Worm (Caenorhabditis elegans) whole organism, late embryonic: Measurements from ENCODE around the gene kvs-1.

Experiments
- ceh-19 ChIP-seq: fragments of 200-800 bp; sonication (Bioruptor generic); optimal IDR thresholded peaks from 2 replicates; lab custom pipeline; 2018; ENCODE audit warnings: mild to moderate bottlenecking, missing genetic modification characterization, missing compliant biosample characterization
- ceh-30 ChIP-seq: fragments of 150-350 bp; optimal IDR thresholded peaks from 2 replicates; lab custom pipeline; 2014; ENCODE audit warnings: missing biosample characterization, missing genetic modification characterization
- elt-4 ChIP-seq: sonication (generic microtip); optimal IDR thresholded peaks from 2 replicates; lab custom pipeline; 2016; ENCODE audit warnings: missing genetic modification characterization, missing compliant biosample characterization
- fkh-10 ChIP-seq: fragments of 150-350 bp; optimal IDR thresholded peaks from 2 replicates; lab custom pipeline; 2014; ENCODE audit warnings: missing biosample characterization, missing genetic modification reagents, missing genetic modification characterization
- nhr-11 ChIP-seq: fragments of 150-350 bp; optimal IDR thresholded peaks from 2 replicates; lab custom pipeline; 2014; ENCODE audit warnings: missing biosample characterization, missing genetic modification characterization
- nhr-232 ChIP-seq: sonication (generic microtip); optimal IDR thresholded peaks from 2 replicates; lab custom pipeline; 2016; ENCODE audit warnings: missing genetic modification characterization, missing compliant biosample characterization
- npax-4 ChIP-seq: sonication (generic microtip); optimal IDR thresholded peaks from 2 replicates; lab custom pipeline; 2016; ENCODE audit warnings: missing genetic modification characterization, missing compliant biosample characterization
- pat-9 ChIP-seq: fragments of 200-800 bp; sonication (Bioruptor generic); optimal IDR thresholded peaks from 2 replicates; lab custom pipeline; 2018; ENCODE audit warnings: mild to moderate bottlenecking, missing genetic modification characterization, moderate library complexity, missing compliant biosample characterization
- pax-1 ChIP-seq: fragments of 150-350 bp; optimal IDR thresholded peaks from 2 replicates; lab custom pipeline; 2014; ENCODE audit warnings: missing biosample characterization, missing genetic modification characterization
- unc-55 ChIP-seq: sonication (generic microtip); optimal IDR thresholded peaks from 2 replicates; lab custom pipeline; 2017; ENCODE audit warnings: missing biosample characterization, missing genetic modification reagents, missing genetic modification characterization

DNA sequence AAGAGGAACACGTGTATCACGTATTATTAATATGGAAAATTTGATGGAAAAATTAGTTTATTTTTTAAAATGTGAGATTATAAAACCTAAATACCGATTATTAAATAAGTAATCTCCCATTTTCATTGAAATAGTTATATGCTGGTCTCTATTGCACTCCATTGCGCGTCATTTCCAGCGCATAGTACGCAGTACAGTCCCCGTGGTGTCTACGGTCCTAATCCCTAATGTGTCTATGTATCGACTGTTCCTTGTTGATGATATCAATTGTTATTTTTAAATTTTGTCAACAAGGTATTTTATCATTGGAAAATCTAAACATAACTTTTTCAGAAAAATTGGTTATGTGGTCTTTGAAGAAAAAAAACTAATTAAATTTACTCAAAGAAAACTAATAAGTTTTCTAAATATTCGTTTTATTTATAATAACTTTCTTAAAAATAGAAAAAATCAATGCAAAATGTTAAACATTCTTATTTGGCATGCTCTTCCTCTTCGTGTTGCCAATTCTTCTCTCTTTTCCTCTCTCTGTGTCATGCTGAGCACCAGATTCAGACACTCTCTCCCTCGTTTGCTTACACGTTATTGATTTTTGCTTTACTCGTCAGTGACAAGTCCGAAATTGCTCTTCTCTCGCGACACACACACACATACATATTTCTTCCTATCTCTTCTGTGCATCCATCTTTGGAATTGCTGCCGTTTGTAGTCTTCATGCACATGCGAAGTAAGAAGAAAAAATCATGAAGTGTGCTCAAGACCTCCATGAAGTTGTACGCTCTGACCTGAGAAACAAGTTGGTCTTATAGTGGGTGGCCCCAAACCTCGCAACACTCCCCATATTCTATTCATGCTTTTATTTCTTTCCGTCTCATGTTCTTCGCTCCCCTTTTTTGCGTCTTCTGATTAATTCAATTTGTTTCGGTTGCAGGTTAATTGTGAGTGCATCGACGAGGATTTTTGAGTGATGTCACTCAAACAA lies 24.7 kb downstream of the kvs-1 start, which contains the start of gene unc-18:
- TF ChIP-seq npax-4 (tag; lab: Kevin White, UChicago) (no peak), ceh-19 (no peak), fkh-10 (GFP tag; lab: Kevin White, UChicago) (no peak), unc-55 (GFP tag; lab: Kevin White, UChicago) (no peak), nhr-11 (tag; lab: Kevin White, UChicago) (no peak), pax-1 (tag; lab: Kevin White, UChicago) (no peak), nhr-232 (tag; lab: Kevin White, UChicago) (no peak), pat-9 (no peak), elt-4 (tag; lab: Kevin White, UChicago) (no peak), ceh-30 (no peak)
